Fruit fly (Drosophila melanogaster) S2 (cell line): ENCODE measurements around the gene Hakai.

Experiments
- CG8478 ChIP-seq: fragments of >200 bp; optimal IDR thresholded peaks from 2 replicates; lab custom pipeline; 2018
- CTCF ChIP-seq, 2 experiments: fragments of >200 bp; optimal IDR thresholded peaks; 2 replicates each; lab custom pipeline; 2018

The Hakai gene

dm6 chr2L:19582185-19582584 is at the start of gene Hakai:
Gene Hakai, minus strand, starts transcription at chr2L:19582474.
- no peak for TF ChIP-seq CG8478 (lab: Kevin White, UChicago)
- peak in 1 of 2 experiments; percentile 29 for TF ChIP-seq CTCF (optimal IDR thresholded peaks at IDR 0.05; lab: Kevin White, UChicago)

dm6 chr2L:19628002-19628401 is 45.7 kb upstream of the Hakai start:
- TF ChIP-seq CG8478 (lab: Kevin White, UChicago) (no peak), CTCF (optimal IDR thresholded peaks at IDR 0.05; lab: Kevin White, UChicago) (no peak)

dm6 chr2L:19606318-19606717 is 24.0 kb upstream of the Hakai start, which contains the start of gene CG46244:
Gene CG46244, plus strand, starts transcription at chr2L:19606569.
- TF ChIP-seq CG8478 (lab: Kevin White, UChicago) = no peak
- no peak for TF ChIP-seq CTCF (optimal IDR thresholded peaks at IDR 0.05; lab: Kevin White, UChicago)

dm6 chr2L:19605365-19605921 is 23.2 kb upstream of the Hakai start:
- TF ChIP-seq CTCF (optimal IDR thresholded peaks at IDR 0.05; lab: Kevin White, UChicago) (no peak), CG8478 (lab: Kevin White, UChicago) (no peak)

dm6 chr2L:19594102-19594501 is 11.8 kb upstream of the Hakai start:
- TF ChIP-seq CG8478 (lab: Kevin White, UChicago) = no peak
- TF ChIP-seq CTCF (optimal IDR thresholded peaks at IDR 0.05; lab: Kevin White, UChicago) = no peak

dm6 chr2L:19590629-19591028 is 8.4 kb upstream of the Hakai start:
- peak in 1 of 2 experiments; percentile 25 for TF ChIP-seq CTCF (optimal IDR thresholded peaks at IDR 0.05; lab: Kevin White, UChicago)
- TF ChIP-seq CG8478 (lab: Kevin White, UChicago) = no peak

- no peak for TF ChIP-seq CG8478 (lab: Kevin White, UChicago)
- no peak for TF ChIP-seq CTCF (optimal IDR thresholded peaks at IDR 0.05; lab: Kevin White, UChicago)
Observed at dm6 chr2L:19588924-19589323, 6.7 kb upstream of the Hakai start.

- TF ChIP-seq CG8478 (lab: Kevin White, UChicago) (no peak), CTCF (optimal IDR thresholded peaks at IDR 0.05; lab: Kevin White, UChicago) (no peak)
Observed at dm6 chr2L:19587334-19587659, 5.0 kb upstream of the Hakai start.

dm6 chr2L:19586436-19587333 is 4.4 kb upstream of the Hakai start, which contains the start of gene Lar:
Gene Lar, plus strand, starts transcription at chr2L:19586623.
- TF ChIP-seq CG8478 (lab: Kevin White, UChicago) = no peak
- TF ChIP-seq CTCF (optimal IDR thresholded peaks at IDR 0.05; lab: Kevin White, UChicago) = peak; percentile 7 to 28

dm6 chr2L:19583926-19584392 is 1.7 kb upstream of the Hakai start, which contains the start of the genes PCNA2 and CG10366:
Gene PCNA2, minus strand, starts transcription at chr2L:19583990.
Gene CG10366, plus strand, starts transcription at chr2L:19584235.
- TF ChIP-seq CTCF (optimal IDR thresholded peaks at IDR 0.05; lab: Kevin White, UChicago) = peak; percentile 26 to 68
- no peak for TF ChIP-seq CG8478 (lab: Kevin White, UChicago)

- TF ChIP-seq CG8478 (lab: Kevin White, UChicago) = no peak
Observed at dm6 chr2L:19579995-19580578, 2.2 kb downstream of the Hakai start, which contains the start of gene Pmvk. Gene Pmvk, minus strand, starts transcription at chr2L:19580351.

dm6 chr2L:19577187-19577765 is 5.0 kb downstream of the Hakai start, which contains the start of the genes spi and msb1l:
Gene spi, minus strand, starts transcription at chr2L:19577315.
Gene msb1l, plus strand, starts transcription at chr2L:19577701.
- no peak for TF ChIP-seq CG8478 (lab: Kevin White, UChicago)

- TF ChIP-seq CG8478 (lab: Kevin White, UChicago) = no peak
- no peak for TF ChIP-seq CTCF (optimal IDR thresholded peaks at IDR 0.05; lab: Kevin White, UChicago)
Observed at dm6 chr2L:19576299-19576971, 5.8 kb downstream of the Hakai start.
